Worm (Caenorhabditis elegans) whole organism, midembryonic: ENCODE data around the gene best-15.

Experiments
- T22C8.4 ChIP-seq: fragments of 200-800 bp; sonication (Bioruptor generic); IDR thresholded peaks from 2 replicates; pipeline ENCODE4 v1.3.6; 2022; ENCODE audit warnings: missing genetic modification characterization, missing compliant biosample characterization
- cog-1 ChIP-seq: sonication (generic microtip); optimal IDR thresholded peaks from 2 replicates; lab custom pipeline; 2016; ENCODE audit warnings: missing genetic modification characterization, missing compliant biosample characterization
- flt-1 ChIP-seq: fragments of 200-800 bp; sonication (Bioruptor generic); IDR thresholded peaks from 2 replicates; pipeline ENCODE4 v1.3.6; 2022; ENCODE audit warnings: missing genetic modification characterization, missing compliant biosample characterization
- med-1 ChIP-seq: sonication (generic microtip); optimal IDR thresholded peaks from 2 replicates; lab custom pipeline; 2017; ENCODE audit warnings: missing genetic modification characterization, mild to moderate bottlenecking, missing compliant biosample characterization, antibody characterized with exemption, missing genetic modification reagents; ENCODE audit not compliant: insufficient read depth
- ref-1 ChIP-seq: fragments of 200-800 bp; sonication (Bioruptor generic); conservative IDR thresholded peaks from 2 replicates; pipeline ENCODE4 v1.3.6; 2022; ENCODE audit warnings: missing genetic modification reagents, missing genetic modification characterization, missing compliant biosample characterization
- tab-1 ChIP-seq: fragments of 200-800 bp; sonication (Bioruptor generic); IDR thresholded peaks from 2 replicates; pipeline ENCODE4 v1.3.6; 2022; ENCODE audit warnings: missing genetic modification characterization, missing compliant biosample characterization
- ztf-29 ChIP-seq: fragments of 200-800 bp; sonication (Bioruptor generic); IDR thresholded peaks from 2 replicates; pipeline ENCODE4 v1.3.6; 2022; ENCODE audit warnings: missing genetic modification reagents, missing genetic modification characterization, missing compliant biosample characterization

ce11 chrIV:10795678-10796077, 36.4 kb downstream of the best-15 start:
- TF ChIP-seq flt-1, result no peak
- no peak for TF ChIP-seq cog-1 (tag; lab: Kevin White, UChicago)
- no peak for TF ChIP-seq ref-1
- no peak for TF ChIP-seq ztf-29 (GFP tag; lab: Robert Waterston, UW)
- no peak for TF ChIP-seq med-1 (GFP tag; lab: Kevin White, UChicago)
- no peak for TF ChIP-seq tab-1 (GFP tag; lab: Robert Waterston, UW)
- no peak for TF ChIP-seq T22C8.4
